Worm (Caenorhabditis elegans) whole organism, young adult: ENCODE results near the gene B0416.11.

Source experiments
- F57A8.1 ChIP-seq: fragments of 200-800 bp; sonication (Bioruptor generic); optimal IDR thresholded peaks from 2 replicates; lab custom pipeline; 2018; ENCODE audit warnings: mild to moderate bottlenecking, missing genetic modification characterization, moderate library complexity, missing compliant biosample characterization
- T26A5.8 ChIP-seq: sonication (generic microtip); optimal IDR thresholded peaks from 2 replicates; lab custom pipeline; 2016; ENCODE audit warnings: missing genetic modification characterization, missing compliant biosample characterization
- Y53G8AR.9 ChIP-seq: fragments of 200-800 bp; sonication (Bioruptor generic); conservative IDR thresholded peaks from 2 replicates; pipeline ENCODE4 v1.3.6; 2022; ENCODE audit warnings: missing genetic modification reagents, missing genetic modification characterization, missing compliant biosample characterization
- ama-1 ChIP-seq, 3 experiments: fragments of 150-350 bp in 1 of 3; sonication (generic microtip) in 2 of 3; optimal IDR thresholded peaks; 2 replicates each; lab custom pipeline; 2014 to 2018; ENCODE audit warnings: missing biosample characterization in 2 of 3, missing genetic modification characterization in 2 of 3, missing genetic modification reagents in 2 of 3
- aptf-3 ChIP-seq: fragments of 200-800 bp; sonication (Bioruptor generic); IDR thresholded peaks from 2 replicates; pipeline ENCODE4 v1.3.6; 2022; ENCODE audit warnings: missing genetic modification characterization, missing compliant biosample characterization
- athp-1 ChIP-seq: sonication (generic microtip); optimal IDR thresholded peaks from 2 replicates; lab custom pipeline; 2017; ENCODE audit warnings: mild to moderate bottlenecking, missing genetic modification characterization, missing compliant biosample characterization
- lsy-27 ChIP-seq: sonication (generic microtip); optimal IDR thresholded peaks from 2 replicates; lab custom pipeline; 2017; ENCODE audit warnings: missing genetic modification characterization, mild to moderate bottlenecking, missing compliant biosample characterization, antibody characterized with exemption, missing genotype, borderline replicate concordance; ENCODE audit not compliant: insufficient read depth
- nhr-120 ChIP-seq: fragments of 200-800 bp; sonication (Bioruptor generic); IDR thresholded peaks from 2 replicates; pipeline ENCODE4 v1.3.6; 2022; ENCODE audit warnings: missing genetic modification characterization, missing compliant biosample characterization
- rpc-1 ChIP-seq, 2 experiments: fragments of 150-350 bp in 1 of 2; sonication (generic microtip) in 1 of 2; optimal IDR thresholded peaks; 2 replicates each; lab custom pipeline; 2014 to 2018; ENCODE audit warnings: missing biosample characterization in 1 of 2, missing genetic modification characterization in 1 of 2, missing genetic modification reagents in 1 of 2, missing genotype in 1 of 2
- snpc-4 ChIP-seq, 5 experiments: fragments of 150-350 bp in 1 of 5; sonication (generic microtip) in 4 of 5; optimal IDR thresholded peaks; 2 replicates each; lab custom pipeline; 2014 to 2018; ENCODE audit warnings: missing genetic modification characterization in 5 of 5, missing biosample characterization in 3 of 5, antibody characterized with exemption in 2 of 5, mild to moderate bottlenecking in 2 of 5, missing compliant biosample characterization in 2 of 5, missing genotype in 2 of 5, moderate library complexity in 2 of 5, missing genetic modification reagents in 1 of 5
- unc-130 ChIP-seq: sonication (generic microtip); optimal IDR thresholded peaks from 2 replicates; lab custom pipeline; 2016; ENCODE audit warnings: missing genetic modification reagents, missing genetic modification characterization, missing compliant biosample characterization
- unc-62 ChIP-seq: fragments of 150-350 bp; optimal IDR thresholded peaks from 2 replicates; lab custom pipeline; 2014; ENCODE audit warnings: missing biosample characterization, missing genetic modification reagents, missing genetic modification characterization

DNA sequence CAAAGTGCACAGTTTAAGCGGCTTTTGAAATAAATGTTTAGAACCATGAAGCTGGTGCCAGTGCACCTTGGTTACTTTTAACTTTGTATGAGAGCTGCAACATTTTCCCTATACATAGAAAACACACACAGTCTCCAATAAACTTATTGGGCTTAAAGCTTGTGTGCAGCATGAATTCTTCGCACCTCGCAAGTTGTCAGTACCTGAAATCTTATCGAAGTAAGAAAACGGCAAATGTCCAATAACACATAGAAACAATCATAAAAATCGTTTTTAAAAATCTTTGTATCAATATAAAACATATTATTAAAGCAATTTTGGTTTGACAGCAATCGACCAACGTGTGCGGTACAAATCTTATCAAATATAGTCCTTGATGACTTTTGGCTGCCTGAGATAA is 14.6 kb downstream of the B0416.11 start:
- no peak for TF ChIP-seq unc-130 (GFP tag; lab: Kevin White, UChicago)
- no peak for TF ChIP-seq aptf-3 (GFP tag; lab: Robert Waterston, UW)
- TF ChIP-seq athp-1 (tag; lab: Kevin White, UChicago) = no peak
- 0 out of 2 replicates have a peak, but pooled peaks have one; percentile 38 for TF ChIP-seq Y53G8AR.9
- no peak for TF ChIP-seq unc-62 (GFP tag; lab: Kevin White, UChicago)
- no peak for TF ChIP-seq F57A8.1 (GFP tag; lab: Kevin White, UChicago)
- TF ChIP-seq lsy-27 (tag; lab: Kevin White, UChicago) = no peak
- TF ChIP-seq nhr-120 (GFP tag; lab: Robert Waterston, UW) = no peak
- TF ChIP-seq snpc-4 (GFP tag; optimal IDR thresholded peaks at IDR 0.05; lab: Kevin White, UChicago) = no peak
- TF ChIP-seq snpc-4 (tag; optimal IDR thresholded peaks at IDR 0.05; lab: Kevin White, UChicago) = no peak
- no peak for TF ChIP-seq ama-1 (optimal IDR thresholded peaks at IDR 0.05; lab: Kevin White, UChicago)
- no peak for TF ChIP-seq ama-1 (GFP tag; optimal IDR thresholded peaks at IDR 0.05; lab: Kevin White, UChicago)
- TF ChIP-seq rpc-1 (optimal IDR thresholded peaks at IDR 0.05; lab: Kevin White, UChicago) = no peak
- no peak for TF ChIP-seq rpc-1 (tag; optimal IDR thresholded peaks at IDR 0.05; lab: Kevin White, UChicago)
- TF ChIP-seq T26A5.8 = no peak
